Fruit fly (Drosophila melanogaster): ENCODE results near the gene CG16704.

The CG16704 gene

DNA sequence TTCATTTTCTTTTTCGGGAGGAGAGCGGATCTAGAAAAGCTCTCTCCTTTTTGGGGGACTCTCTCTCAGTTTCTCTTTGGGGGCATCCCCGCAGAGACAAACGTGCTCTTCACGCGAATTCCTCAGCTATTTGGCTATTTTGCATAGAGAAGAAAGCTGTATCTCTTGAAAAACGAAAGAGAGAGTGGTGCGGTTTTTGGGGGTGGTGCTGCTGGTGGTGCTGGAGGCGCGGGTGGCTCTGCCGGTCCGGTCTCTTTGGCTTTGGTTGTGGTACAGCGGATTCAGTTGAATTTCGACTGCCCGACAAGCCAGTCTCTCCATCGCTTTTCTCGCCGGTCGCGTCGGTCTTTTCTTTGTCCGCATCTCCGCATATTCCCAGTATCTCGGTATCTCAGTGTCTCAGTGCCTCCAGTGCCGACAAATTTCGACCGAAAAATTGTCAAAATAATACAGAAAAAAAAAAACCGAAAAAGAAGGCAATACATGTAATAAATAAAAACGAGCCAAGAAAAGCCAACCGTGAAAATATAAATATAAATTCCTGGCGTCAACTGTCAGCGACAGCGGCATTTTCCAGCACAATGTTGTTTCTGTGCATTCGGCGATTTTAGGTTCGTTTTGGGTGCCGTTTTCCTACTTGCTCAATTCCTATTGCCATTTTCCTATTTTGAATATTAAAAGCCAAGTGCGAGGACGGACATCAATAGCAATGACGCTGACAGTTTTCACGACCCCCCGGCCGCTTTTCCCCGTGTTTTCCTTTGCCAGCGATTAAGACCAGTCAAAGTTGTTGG lies 38.0 kb upstream of the CG16704 start, which contains the start of gene CG10019:
Gene CG10019, plus strand, starts transcription at position 285 of the 794 bp plus-strand sequence.
- TF ChIP-seq net (GFP tag; optimal IDR thresholded peaks at IDR 0.05) (no peak), CG34406 (GFP tag; optimal IDR thresholded peaks at IDR 0.05) (no peak), dac (GFP tag; optimal IDR thresholded peaks at IDR 0.05) (no peak), CG8119 (GFP tag; IDR thresholded peaks at IDR 0.05) (0 out of 3 replicates have a peak, but pooled peaks have one; percentile 27), CG11762 (GFP tag; optimal IDR thresholded peaks at IDR 0.05; ENCODE audit: insufficient read depth) (no peak), CG10631 (GFP tag; optimal IDR thresholded peaks at IDR 0.05) (no peak), CG6276 (GFP tag; optimal IDR thresholded peaks at IDR 0.05) (peak; percentile 44), fd85E (GFP tag; optimal IDR thresholded peaks at IDR 0.05) (no peak), eg (GFP tag; IDR thresholded peaks at IDR 0.05) (peak; percentile 56; the same call in 1 of the 3 replicates), fkh (GFP tag; optimal IDR thresholded peaks at IDR 0.05) (no peak), CG15336 (GFP tag; IDR thresholded peaks at IDR 0.05) (peak; percentile 31; the same call in 1 of the 2 replicates), CG16779 (tag; optimal IDR thresholded peaks at IDR 0.05) (peak; percentile 25), Blimp-1 (GFP tag; optimal IDR thresholded peaks at IDR 0.05) (no peak), CG6854 (GFP tag; optimal IDR thresholded peaks at IDR 0.05) (no peak), fd59A (GFP tag; optimal IDR thresholded peaks at IDR 0.05) (no peak), Met (GFP tag; optimal IDR thresholded peaks at IDR 0.05) (no peak), pdm3 (GFP tag; optimal IDR thresholded peaks at IDR 0.05) (no peak), CG11902 (GFP tag; optimal IDR thresholded peaks at IDR 0.05) (no peak), Lpt (GFP tag; optimal IDR thresholded peaks at IDR 0.05) (no peak), salr (GFP tag; optimal IDR thresholded peaks at IDR 0.05) (no peak), CG8632 (GFP tag; optimal IDR thresholded peaks at IDR 0.05) (no peak), Hr4 (GFP tag; optimal IDR thresholded peaks at IDR 0.05) (no peak), spab (GFP tag; optimal IDR thresholded peaks at IDR 0.05) (no peak), Sox15 (GFP tag; optimal IDR thresholded peaks at IDR 0.05) (no peak)

dm6 chr2L:3729635-3730034 lies 37.2 kb upstream of the CG16704 start:
- TF ChIP-seq Eip75B (GFP tag; optimal IDR thresholded peaks at IDR 0.05) = no peak
- no peak for TF ChIP-seq spab (GFP tag; optimal IDR thresholded peaks at IDR 0.05)
- TF ChIP-seq CG4318 (GFP tag; optimal IDR thresholded peaks at IDR 0.05) = no peak
- no peak for TF ChIP-seq dsx (GFP tag; optimal IDR thresholded peaks at IDR 0.05; ENCODE audit: poor library complexity, severe bottlenecking)
- no peak for TF ChIP-seq Smox (GFP tag; optimal IDR thresholded peaks at IDR 0.05)
- TF ChIP-seq CG9139 (GFP tag; optimal IDR thresholded peaks at IDR 0.05) = no peak
- no peak for TF ChIP-seq CG8632 (GFP tag; optimal IDR thresholded peaks at IDR 0.05)
- TF ChIP-seq Eip93F (GFP tag; optimal IDR thresholded peaks at IDR 0.05) = no peak
- TF ChIP-seq ss (GFP tag; optimal IDR thresholded peaks at IDR 0.05) = no peak
- TF ChIP-seq CG6808 (GFP tag; optimal IDR thresholded peaks at IDR 0.05) = no peak

DNA sequence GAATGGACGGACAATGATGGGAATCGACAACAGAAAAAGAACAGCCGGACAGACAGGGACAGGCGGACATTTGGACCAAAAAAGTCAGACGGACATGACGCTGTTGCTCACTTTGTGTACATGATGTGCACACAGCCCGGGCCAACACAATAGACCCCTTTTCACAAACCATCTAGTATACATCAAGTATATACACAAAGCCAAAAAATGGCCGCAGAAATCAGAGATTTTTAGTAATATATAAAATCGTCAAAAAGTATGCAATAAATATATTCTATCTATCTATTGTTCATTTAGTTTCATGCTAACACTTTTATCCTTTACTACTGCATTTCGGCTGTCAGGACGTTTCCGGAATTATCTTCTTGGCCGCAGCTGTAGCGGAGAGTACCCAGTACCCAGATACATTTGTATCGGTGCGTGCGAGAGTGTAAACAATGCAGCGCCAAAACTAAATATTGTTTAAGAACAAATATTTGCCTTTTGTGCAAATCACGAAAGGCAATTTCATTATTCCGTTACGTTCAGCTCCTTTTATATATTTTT lies 27.1 kb upstream of the CG16704 start:
- TF ChIP-seq CG10631 (GFP tag; optimal IDR thresholded peaks at IDR 0.05) (peak; percentile 32), fkh (GFP tag; optimal IDR thresholded peaks at IDR 0.05) (no peak), svp (GFP tag) (peak; percentile 67), dac (GFP tag; optimal IDR thresholded peaks at IDR 0.05) (no peak), ss (GFP tag; optimal IDR thresholded peaks at IDR 0.05) (no peak), OdsH (GFP tag; optimal IDR thresholded peaks at IDR 0.05) (peak; percentile 40), CG9139 (GFP tag; optimal IDR thresholded peaks at IDR 0.05) (peak; percentile 40), Ets21C (GFP tag; optimal IDR thresholded peaks at IDR 0.05) (no peak), CG31627 (GFP tag; optimal IDR thresholded peaks at IDR 0.05) (no peak), Sox102F (GFP tag; optimal IDR thresholded peaks at IDR 0.05) (no peak), pdm3 (GFP tag; optimal IDR thresholded peaks at IDR 0.05) (peak; percentile 50), esn (GFP tag; optimal IDR thresholded peaks at IDR 0.05) (no peak), CG32006 (GFP tag; optimal IDR thresholded peaks at IDR 0.05) (no peak), CG15336 (GFP tag; IDR thresholded peaks at IDR 0.05) (no peak), CG4318 (GFP tag; optimal IDR thresholded peaks at IDR 0.05) (no peak), Blimp-1 (GFP tag; optimal IDR thresholded peaks at IDR 0.05) (no peak), CG3919 (GFP tag; optimal IDR thresholded peaks at IDR 0.05) (no peak), CG10669 (GFP tag; optimal IDR thresholded peaks at IDR 0.05) (peak; percentile 25), CG34406 (GFP tag; optimal IDR thresholded peaks at IDR 0.05) (peak; percentile 42), Eip93F (GFP tag; optimal IDR thresholded peaks at IDR 0.05) (no peak), lz (GFP tag; optimal IDR thresholded peaks at IDR 0.05) (peak; percentile 1), Eip78C (GFP tag) (peak; percentile 88), acj6 (GFP tag; optimal IDR thresholded peaks at IDR 0.05) (peak; percentile 39), cyc (GFP tag; optimal IDR thresholded peaks at IDR 0.05) (peak; percentile 14)

Data from whole organism, prepupa.